In genomic region chr3R:7108589-7109312, dm6 we compare ENCODE assay signal across 1 fruit fly cellular context.
TF ChIP-seq lines count a peak whose summit lies in the region.

No protein-coding gene starts in this region.

TF ChIP-seq in whole organism, embryonic, 481 proteins besides CTCF, POLR2A, EP300 and RAD21 (continued from another document):
- TF ChIP-seq HmgZ (tag; optimal IDR thresholded peaks at IDR 0.05; lab: Kevin White, UChicago) = peak; percentile 84
- TF ChIP-seq CG11560 (tag; IDR thresholded peaks at IDR 0.05; lab: Robert Waterston, UW) = no peak
- peak; percentile 98 for TF ChIP-seq zen (tag; optimal IDR thresholded peaks at IDR 0.05; lab: Kevin White, UChicago)
- peak; percentile 90 for TF ChIP-seq pum (GFP tag; optimal IDR thresholded peaks at IDR 0.05; lab: Kevin White, UChicago)
- TF ChIP-seq CG12155 (GFP tag; optimal IDR thresholded peaks at IDR 0.05; lab: Kevin White, UChicago) = peak; percentile 87
- TF ChIP-seq gsb-n (tag; optimal IDR thresholded peaks at IDR 0.05; lab: Kevin White, UChicago) = peak; percentile 98
- peak; percentile 99 for TF ChIP-seq CG17829 (tag; optimal IDR thresholded peaks at IDR 0.05; lab: Kevin White, UChicago)
- TF ChIP-seq Meics (GFP tag; optimal IDR thresholded peaks at IDR 0.05; lab: Kevin White, UChicago) = peak; percentile 75
- TF ChIP-seq CG9876 (GFP tag; optimal IDR thresholded peaks at IDR 0.05; lab: Kevin White, UChicago) = peak; percentile 67
- TF ChIP-seq Fer3 (tag; optimal IDR thresholded peaks at IDR 0.05; lab: Kevin White, UChicago) = peak; percentile 88
- peak; percentile 76 for TF ChIP-seq Neu2 (GFP tag; optimal IDR thresholded peaks at IDR 0.05; lab: Kevin White, UChicago; ENCODE audit: borderline replicate concordance)
- TF ChIP-seq crc (GFP tag; optimal IDR thresholded peaks at IDR 0.05; lab: Kevin White, UChicago) = peak; percentile 75
- no peak for TF ChIP-seq Dbx (GFP tag; IDR thresholded peaks at IDR 0.05; lab: Robert Waterston, UW)
- peak; percentile 69 for TF ChIP-seq CG31365 (tag; optimal IDR thresholded peaks at IDR 0.05; lab: Kevin White, UChicago)
- no peak for TF ChIP-seq lmd (GFP tag; IDR thresholded peaks at IDR 0.05; lab: Robert Waterston, UW)
- TF ChIP-seq Drgx (GFP tag; IDR thresholded peaks at IDR 0.05; lab: Robert Waterston, UW) = no peak
- peak; percentile 86 for TF ChIP-seq CG3065 (GFP tag; optimal IDR thresholded peaks at IDR 0.05; lab: Kevin White, UChicago)
- TF ChIP-seq CG10462 (GFP tag; optimal IDR thresholded peaks at IDR 0.05; lab: Kevin White, UChicago) = peak; percentile 98
- TF ChIP-seq YL-1 (GFP tag; optimal IDR thresholded peaks at IDR 0.05; lab: Kevin White, UChicago) = peak; percentile 77
- peak; percentile 97 for TF ChIP-seq fd96Cb (tag; optimal IDR thresholded peaks at IDR 0.05; lab: Kevin White, UChicago)
- peak; percentile 85 for TF ChIP-seq tx (GFP tag; optimal IDR thresholded peaks at IDR 0.05; lab: Kevin White, UChicago)
TF ChIP-seq in whole organism, embryonic: peak in this region for 286.
